Worm (Caenorhabditis elegans) whole organism, L4 larva: ENCODE data around the gene C24H10.4.

Experiments
- lim-7 ChIP-seq: fragments of 200-800 bp; sonication (Bioruptor generic); IDR thresholded peaks from 2 replicates; pipeline ENCODE4 v1.3.6; 2022; ENCODE audit warnings: missing genetic modification characterization, missing compliant biosample characterization
- mep-1 ChIP-seq: fragments of 150-350 bp; sonication (generic microtip); optimal IDR thresholded peaks from 3 replicates; lab custom pipeline; 2014; ENCODE audit warnings: missing biosample characterization, missing genetic modification characterization

ce11 chrX:5079297-5079696 lies 20.2 kb upstream of the C24H10.4 start:
- TF ChIP-seq mep-1 (tag; lab: Kevin White, UChicago) (no peak), lim-7 (no peak)
